Worm (Caenorhabditis elegans): ENCODE data around the gene lys-2.

DNA sequence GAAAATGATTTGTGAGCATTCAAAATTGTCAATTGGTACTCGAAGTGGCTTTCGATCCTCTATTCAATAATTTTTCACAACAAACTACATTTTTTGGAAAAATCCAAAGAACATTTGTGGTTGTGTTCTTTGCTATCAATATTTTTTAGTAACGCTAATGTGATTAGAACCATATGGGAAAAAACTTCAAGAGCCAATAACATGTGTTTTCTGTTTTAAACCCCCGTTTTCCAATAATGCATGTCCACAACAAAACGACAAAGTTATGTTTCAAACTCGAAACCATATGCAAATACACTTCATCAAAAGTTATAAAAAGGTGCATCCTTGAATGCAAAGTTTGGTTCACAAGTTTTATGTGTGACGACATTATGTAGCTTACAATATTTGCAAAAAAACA lies 4.6 kb upstream of the lys-2 start:
- TF ChIP-seq lin-54 (GFP tag; optimal IDR thresholded peaks at IDR 0.05) (no peak), ceh-100 (GFP tag; IDR thresholded peaks at IDR 0.05) (no peak), lin-26 (GFP tag; IDR thresholded peaks at IDR 0.05) (no peak), him-1 (tag; optimal IDR thresholded peaks at IDR 0.05) (no peak), snpc-4 (GFP tag; optimal IDR thresholded peaks at IDR 0.05) (no peak), snpc-4 (tag; optimal IDR thresholded peaks at IDR 0.05) (no peak), nfya-1 (tag; optimal IDR thresholded peaks at IDR 0.05; ENCODE audit: borderline replicate concordance, insufficient read depth) (no peak)

Data from whole organism, young adult.